Fruit fly (Drosophila melanogaster) whole organism, embryonic: ENCODE measurements around the gene CG43338.

Experiments used
- CG10654 ChIP-seq: fragments of 200-800 bp; sonication (Bioruptor generic); optimal IDR thresholded peaks from 2 replicates; lab custom pipeline; 2016; ENCODE audit warnings: missing biosample characterization, missing genetic modification characterization
- CG13123 ChIP-seq: fragments of 200-800 bp; sonication (Bioruptor generic); optimal IDR thresholded peaks from 2 replicates; lab custom pipeline; 2016; ENCODE audit warnings: missing biosample characterization, missing genetic modification characterization
- CG13894 ChIP-seq: fragments of 200-800 bp; sonication (Bioruptor generic); optimal IDR thresholded peaks from 3 replicates; lab custom pipeline; 2018; ENCODE audit warnings: missing biosample characterization, mild to moderate bottlenecking, missing genetic modification characterization, moderate library complexity
- CG14014 ChIP-seq: fragments of 200-800 bp; sonication (Bioruptor generic); IDR thresholded peaks from 2 replicates; pipeline ENCODE4 v1.3.6; 2022; ENCODE audit warnings: missing biosample characterization, missing genetic modification characterization
- CG14050 ChIP-seq: fragments of 200-800 bp; sonication (Bioruptor generic); IDR thresholded peaks from 3 replicates; pipeline ENCODE4 v1.3.6; 2022; ENCODE audit warnings: missing biosample characterization, missing genetic modification characterization
- CG15073 ChIP-seq: fragments of 200-800 bp; sonication (Bioruptor generic); optimal IDR thresholded peaks from 2 replicates; lab custom pipeline; 2016; ENCODE audit warnings: missing biosample characterization, missing genetic modification characterization
- CG17612 ChIP-seq: fragments of 200-800 bp; sonication (Bioruptor generic); IDR thresholded peaks from 2 replicates; pipeline ENCODE4 v1.3.6; 2022; ENCODE audit warnings: missing biosample characterization, missing genetic modification characterization
- CG17802 ChIP-seq: fragments of 200-800 bp; sonication (Bioruptor generic); optimal IDR thresholded peaks from 2 replicates; lab custom pipeline; 2018; ENCODE audit warnings: missing biosample characterization, mild to moderate bottlenecking, missing genetic modification characterization, moderate library complexity
- CG18599 ChIP-seq: fragments of 200-800 bp; sonication (Bioruptor generic); optimal IDR thresholded peaks from 3 replicates; lab custom pipeline; 2017; ENCODE audit warnings: missing biosample characterization, missing genetic modification characterization, mild to moderate bottlenecking, moderate library complexity, missing genetic modification reagents
- CG18619 ChIP-seq: fragments of 200-800 bp; sonication (Bioruptor generic); optimal IDR thresholded peaks from 3 replicates; lab custom pipeline; 2017; ENCODE audit warnings: missing biosample characterization, mild to moderate bottlenecking, missing genetic modification characterization
- CG2875 ChIP-seq: fragments of 200-800 bp; sonication (Bioruptor generic); optimal IDR thresholded peaks from 2 replicates; lab custom pipeline; 2017; ENCODE audit warnings: missing biosample characterization, mild to moderate bottlenecking, missing genetic modification characterization, missing genetic modification reagents
- CG31365 ChIP-seq: fragments of 200-800 bp; sonication (Bioruptor generic); optimal IDR thresholded peaks from 2 replicates; lab custom pipeline; 2018; ENCODE audit warnings: missing biosample characterization, mild to moderate bottlenecking, missing genetic modification characterization
- CG32772 ChIP-seq: fragments of 200-800 bp; sonication (Bioruptor generic); IDR thresholded peaks from 2 replicates; pipeline ENCODE4 v1.3.6; 2022; ENCODE audit warnings: missing biosample characterization, missing genetic modification characterization
- CG43689 ChIP-seq: fragments of 200-800 bp; sonication (Bioruptor generic); IDR thresholded peaks from 2 replicates; pipeline ENCODE4 v1.3.6; 2022; ENCODE audit warnings: missing biosample characterization, missing genetic modification characterization
- CG4424 ChIP-seq: fragments of 200-800 bp; sonication (Bioruptor generic); optimal IDR thresholded peaks from 3 replicates; lab custom pipeline; 2016; ENCODE audit warnings: missing biosample characterization, missing genetic modification characterization
- CG5180 ChIP-seq: fragments of 200-800 bp; sonication (Bioruptor generic); optimal IDR thresholded peaks from 3 replicates; lab custom pipeline; 2017; ENCODE audit warnings: missing biosample characterization, missing genetic modification characterization, mild to moderate bottlenecking, moderate library complexity, missing genetic modification reagents
- CG7271 ChIP-seq: fragments of 200-800 bp; sonication (Bioruptor generic); optimal IDR thresholded peaks from 2 replicates; lab custom pipeline; 2018; ENCODE audit warnings: missing biosample characterization, mild to moderate bottlenecking, missing genetic modification characterization, moderate library complexity
- CG7745 ChIP-seq: fragments of 200-800 bp; sonication (Bioruptor generic); optimal IDR thresholded peaks from 2 replicates; lab custom pipeline; 2018; ENCODE audit warnings: missing biosample characterization, mild to moderate bottlenecking, missing genetic modification characterization, moderate library complexity
- CG7839 ChIP-seq: fragments of 200-800 bp; sonication (Bioruptor generic); optimal IDR thresholded peaks from 3 replicates; lab custom pipeline; 2018; ENCODE audit warnings: missing biosample characterization, mild to moderate bottlenecking, missing genetic modification characterization, moderate library complexity
- CG9437 ChIP-seq: fragments of 200-800 bp; sonication (Bioruptor generic); optimal IDR thresholded peaks from 2 replicates; lab custom pipeline; 2018; ENCODE audit warnings: missing biosample characterization, mild to moderate bottlenecking, missing genetic modification characterization
- Chrac-16 ChIP-seq: fragments of 200-800 bp; sonication (Bioruptor generic); optimal IDR thresholded peaks from 3 replicates; lab custom pipeline; 2016; ENCODE audit warnings: missing biosample characterization, missing genetic modification characterization
- Kr ChIP-seq: fragments of 200-800 bp; sonication (Bioruptor generic); optimal IDR thresholded peaks from 2 replicates; lab custom pipeline; 2017; ENCODE audit warnings: missing biosample characterization, mild to moderate bottlenecking, missing genetic modification characterization
- Pdp1 ChIP-seq, 2 experiments: fragments of 200-800 bp; sonication (Bioruptor generic); optimal IDR thresholded peaks; 3 replicates each; lab custom pipeline; 2016; ENCODE audit warnings: missing biosample characterization in 2 of 2, missing genetic modification characterization in 2 of 2, mild to moderate bottlenecking in 1 of 2, moderate library complexity in 1 of 2
- Ptx1 ChIP-seq: fragments of 200-800 bp; sonication (Bioruptor generic); IDR thresholded peaks from 2 replicates; pipeline ENCODE4 v1.3.6; 2022; ENCODE audit warnings: missing biosample characterization, missing genetic modification characterization
- Ravus ChIP-seq: fragments of 200-800 bp; sonication (Bioruptor generic); IDR thresholded peaks from 2 replicates; pipeline ENCODE4 v1.3.6; 2022; ENCODE audit warnings: missing biosample characterization, missing genetic modification characterization
- Sin3A ChIP-seq: fragments of >200 bp; optimal IDR thresholded peaks from 2 replicates; lab custom pipeline; 2018
- TFAM ChIP-seq: fragments of 200-800 bp; sonication (Bioruptor generic); optimal IDR thresholded peaks from 2 replicates; lab custom pipeline; 2017; ENCODE audit warnings: missing biosample characterization, missing genetic modification characterization, inconsistent platforms
- al ChIP-seq: fragments of 200-800 bp; sonication (Bioruptor generic); IDR thresholded peaks from 2 replicates; pipeline ENCODE4 v1.3.6; 2022; ENCODE audit warnings: missing biosample characterization, missing genetic modification characterization
- dan ChIP-seq: fragments of 200-800 bp; sonication (Bioruptor generic); IDR thresholded peaks from 2 replicates; pipeline ENCODE4 v1.3.6; 2022; ENCODE audit warnings: missing biosample characterization, missing genetic modification characterization
- emc ChIP-seq: fragments of 200-800 bp; sonication (Bioruptor generic); optimal IDR thresholded peaks from 2 replicates; lab custom pipeline; 2016; ENCODE audit warnings: missing biosample characterization, missing genetic modification characterization
- ems ChIP-seq: fragments of 200-800 bp; sonication (Bioruptor generic); optimal IDR thresholded peaks from 3 replicates; lab custom pipeline; 2016; ENCODE audit warnings: missing biosample characterization, missing genetic modification characterization
- inv ChIP-seq: fragments of 200-800 bp; sonication (Bioruptor generic); IDR thresholded peaks from 2 replicates; pipeline ENCODE4 v1.3.6; 2022; ENCODE audit warnings: missing biosample characterization, missing genetic modification characterization; ENCODE audit not compliant: partially characterized antibody
- kah ChIP-seq: fragments of 200-800 bp; sonication (Bioruptor generic); optimal IDR thresholded peaks from 2 replicates; lab custom pipeline; 2018; ENCODE audit warnings: missing biosample characterization, mild to moderate bottlenecking, missing genetic modification characterization
- kay ChIP-seq: fragments of 200-800 bp; sonication (Bioruptor generic); optimal IDR thresholded peaks from 2 replicates; lab custom pipeline; 2016; ENCODE audit warnings: missing biosample characterization, missing genetic modification characterization
- knrl ChIP-seq: fragments of 200-800 bp; sonication (Bioruptor generic); IDR thresholded peaks from 3 replicates; pipeline ENCODE4 v1.3.6; 2022; ENCODE audit warnings: missing biosample characterization, missing genetic modification characterization; ENCODE audit not compliant: partially characterized antibody
- lmd ChIP-seq: fragments of 200-800 bp; sonication (Bioruptor generic); IDR thresholded peaks from 2 replicates; pipeline ENCODE4 v1.3.6; 2022; ENCODE audit warnings: missing biosample characterization, missing genetic modification characterization
- lola ChIP-seq, 3 experiments: fragments of >200 bp in 2 of 3; fragments of 200-800 bp in 1 of 3; sonication (Bioruptor generic) in 1 of 3; optimal IDR thresholded peaks; 2 replicates each; lab custom pipeline; 2017 to 2019; ENCODE audit warnings: missing biosample characterization in 3 of 3, missing genetic modification characterization in 3 of 3, mild to moderate bottlenecking in 1 of 3, moderate library complexity in 1 of 3
- nau ChIP-seq: fragments of 200-800 bp; sonication (Bioruptor generic); optimal IDR thresholded peaks from 3 replicates; lab custom pipeline; 2017; ENCODE audit warnings: missing biosample characterization, mild to moderate bottlenecking, missing genetic modification characterization, missing genetic modification reagents
- nmo ChIP-seq: fragments of 200-800 bp; sonication (Bioruptor generic); optimal IDR thresholded peaks from 2 replicates; lab custom pipeline; 2018; ENCODE audit warnings: missing biosample characterization, mild to moderate bottlenecking, missing genetic modification characterization, moderate library complexity
- repo ChIP-seq: fragments of 200-800 bp; sonication (Bioruptor generic); optimal IDR thresholded peaks from 2 replicates; lab custom pipeline; 2016; ENCODE audit warnings: missing biosample characterization, missing genetic modification characterization
- row ChIP-seq: fragments of 200-800 bp; sonication (Bioruptor generic); IDR thresholded peaks from 3 replicates; pipeline ENCODE4 v1.3.6; 2022; ENCODE audit warnings: missing biosample characterization, missing genetic modification characterization
- sens-2 ChIP-seq: fragments of 200-800 bp; sonication (Bioruptor generic); IDR thresholded peaks from 2 replicates; pipeline ENCODE4 v1.3.6; 2022; ENCODE audit warnings: missing biosample characterization, missing genetic modification characterization
- shn ChIP-seq: fragments of 200-800 bp; sonication (Bioruptor generic); optimal IDR thresholded peaks from 3 replicates; lab custom pipeline; 2016; ENCODE audit warnings: missing biosample characterization, missing genetic modification characterization
- slou ChIP-seq: fragments of 200-800 bp; sonication (Bioruptor generic); optimal IDR thresholded peaks from 3 replicates; lab custom pipeline; 2016; ENCODE audit warnings: missing biosample characterization, missing genetic modification characterization
- sna ChIP-seq: fragments of 200-800 bp; sonication (Bioruptor generic); IDR thresholded peaks from 2 replicates; pipeline ENCODE4 v1.3.6; 2022; ENCODE audit warnings: missing biosample characterization, missing genetic modification characterization; ENCODE audit not compliant: partially characterized antibody
- ttk ChIP-seq: fragments of 200-800 bp; sonication (Bioruptor generic); IDR thresholded peaks from 2 replicates; pipeline ENCODE4 v2.1.2; 2022; ENCODE audit warnings: missing biosample characterization, missing genetic modification characterization
- usp ChIP-seq: fragments of >200 bp; optimal IDR thresholded peaks from 2 replicates; lab custom pipeline; 2017; ENCODE audit warnings: missing biosample characterization, missing genetic modification characterization
- yki ChIP-seq: fragments of >200 bp; optimal IDR thresholded peaks from 3 replicates; lab custom pipeline; 2018
- zfh1 ChIP-seq: fragments of 200-800 bp; sonication (Bioruptor generic); IDR thresholded peaks from 3 replicates; pipeline ENCODE4 v1.3.6; 2022; ENCODE audit warnings: missing biosample characterization, missing genetic modification characterization

CG43338 gene

dm6 chr2L:18702721-18703488 is 31.9 kb upstream of the CG43338 start, which contains the start of the genes CG10376 and CG10343 (continued):
- 0 out of 2 replicates have a peak, but pooled peaks have one; percentile 32 for TF ChIP-seq sna (GFP tag; lab: Robert Waterston, UW)
- TF ChIP-seq Chrac-16 = peak; percentile 88
- TF ChIP-seq CG14014 (GFP tag; lab: Robert Waterston, UW) = peak; percentile 81
- peak; percentile 15 for TF ChIP-seq Kr (GFP tag; lab: Kevin White, UChicago)
- TF ChIP-seq Ptx1 (GFP tag; lab: Robert Waterston, UW) = peak; percentile 93
- TF ChIP-seq row (GFP tag; lab: Robert Waterston, UW) = peak; percentile 97
- TF ChIP-seq CG17612 (GFP tag; lab: Robert Waterston, UW) = 0 out of 2 replicates have a peak, but pooled peaks have one; percentile 38
- TF ChIP-seq CG14050 (GFP tag; lab: Robert Waterston, UW) = peak; percentile 66
- no peak for TF ChIP-seq repo
- peak; percentile 98 for TF ChIP-seq nmo (GFP tag; lab: Kevin White, UChicago)
- no peak for TF ChIP-seq TFAM
- TF ChIP-seq ttk (GFP tag; lab: Robert Waterston, UW) = peak; percentile 84
- TF ChIP-seq yki (lab: Kevin White, UChicago) = no peak
- TF ChIP-seq CG15073 (GFP tag; lab: Kevin White, UChicago) = peak; percentile 53
- TF ChIP-seq Pdp1 (GFP tag; optimal IDR thresholded peaks at IDR 0.05; lab: Kevin White, UChicago) = peak; percentile 28 to 71
- TF ChIP-seq CG43689 (GFP tag; lab: Robert Waterston, UW) = peak; percentile 54; the same call in 1 of the 2 replicates
- peak; percentile 44 for TF ChIP-seq shn (GFP tag; lab: Kevin White, UChicago)
- peak; percentile 57 for TF ChIP-seq Ravus
- TF ChIP-seq knrl = peak; percentile 39; the same call in 1 of the 3 replicates
- TF ChIP-seq usp (GFP tag; lab: Kevin White, UChicago) = no peak
- TF ChIP-seq CG2875 (GFP tag; lab: Kevin White, UChicago) = peak; percentile 52
- TF ChIP-seq nau = no peak
- TF ChIP-seq CG4424 (GFP tag; lab: Kevin White, UChicago) = peak; percentile 86
- TF ChIP-seq CG18619 (GFP tag; lab: Kevin White, UChicago) = peak; percentile 86
- TF ChIP-seq sens-2 (GFP tag; lab: Robert Waterston, UW) = no peak
- no peak; the same call in none of the 2 replicates for TF ChIP-seq CG32772 (GFP tag; lab: Robert Waterston, UW)
- TF ChIP-seq CG17802 (tag; lab: Kevin White, UChicago) = peak; percentile 95
- peak; percentile 76 for TF ChIP-seq zfh1 (GFP tag; lab: Robert Waterston, UW)
- peak; percentile 55 for TF ChIP-seq CG13123
- TF ChIP-seq Sin3A (lab: Kevin White, UChicago) = peak; percentile 68
- TF ChIP-seq inv (GFP tag; lab: Robert Waterston, UW) = no peak
- peak; percentile 85 for TF ChIP-seq al (GFP tag; lab: Robert Waterston, UW)
- TF ChIP-seq CG31365 (tag; lab: Kevin White, UChicago) = no peak
- TF ChIP-seq CG5180 = no peak
- peak; percentile 92 for TF ChIP-seq lmd
- TF ChIP-seq CG18599 (GFP tag; lab: Kevin White, UChicago) = peak; percentile 88
- TF ChIP-seq slou (GFP tag; lab: Kevin White, UChicago) = peak; percentile 81
- TF ChIP-seq dan = 0 out of 2 replicates have a peak, but pooled peaks have one; percentile 19
- peak; percentile 5 for TF ChIP-seq ems (GFP tag; lab: Kevin White, UChicago)
- TF ChIP-seq CG7271 (tag; lab: Kevin White, UChicago) = peak; percentile 66
- TF ChIP-seq CG10654 (GFP tag; lab: Kevin White, UChicago) = peak; percentile 84
- TF ChIP-seq CG13894 (tag; lab: Kevin White, UChicago) = peak; percentile 89
- TF ChIP-seq CG9437 (GFP tag; lab: Kevin White, UChicago) = peak; percentile 81
- peak; percentile 95 for TF ChIP-seq CG7839 (tag; lab: Kevin White, UChicago)
- TF ChIP-seq kay (GFP tag; lab: Kevin White, UChicago) = peak; percentile 86
- TF ChIP-seq lola (GFP tag; optimal IDR thresholded peaks at IDR 0.05; lab: Kevin White, UChicago) = peak in 2 of 3 experiments; percentile 94 to 98
- peak; percentile 16 for TF ChIP-seq emc (GFP tag; lab: Kevin White, UChicago)
- no peak for TF ChIP-seq CG7745 (tag; lab: Kevin White, UChicago)
- TF ChIP-seq kah = peak; percentile 54
